Worm (Caenorhabditis elegans) whole organism, L2 larva: ENCODE data around the gene srab-21.

Source experiments
- F13H6.1 ChIP-seq: sonication (generic microtip); optimal IDR thresholded peaks from 2 replicates; lab custom pipeline; 2016; ENCODE audit warnings: missing genetic modification characterization, missing compliant biosample characterization
- R02D3.7 ChIP-seq: fragments of 150-350 bp; optimal IDR thresholded peaks from 2 replicates; lab custom pipeline; 2014; ENCODE audit warnings: missing biosample characterization, missing genetic modification characterization
- ama-1 ChIP-seq: fragments of 150-350 bp; optimal IDR thresholded peaks from 2 replicates; lab custom pipeline; 2018; ENCODE audit warnings: inconsistent platforms
- blmp-1 ChIP-seq: sonication (generic microtip); optimal IDR thresholded peaks from 2 replicates; lab custom pipeline; 2017; ENCODE audit warnings: missing genetic modification characterization, mild to moderate bottlenecking, missing compliant biosample characterization, antibody characterized with exemption, moderate library complexity; ENCODE audit not compliant: insufficient read depth
- ceh-82 ChIP-seq: fragments of 150-350 bp; optimal IDR thresholded peaks from 2 replicates; lab custom pipeline; 2014; ENCODE audit warnings: missing biosample characterization, missing genetic modification characterization
- fos-1 ChIP-seq: fragments of 150-350 bp; optimal IDR thresholded peaks from 2 replicates; lab custom pipeline; 2014; ENCODE audit warnings: missing biosample characterization, missing genetic modification characterization
- gmeb-1 ChIP-seq: fragments of 150-350 bp; optimal IDR thresholded peaks from 2 replicates; lab custom pipeline; 2014; ENCODE audit warnings: missing biosample characterization, missing genetic modification characterization
- lsy-2 ChIP-seq, 2 experiments: fragments of 150-350 bp in 1 of 2; sonication (generic microtip) in 1 of 2; optimal IDR thresholded peaks; 2 replicates each; lab custom pipeline; 2014 to 2017; ENCODE audit warnings: missing biosample characterization in 2 of 2, missing genetic modification characterization in 2 of 2
- nhr-12 ChIP-seq: fragments of 150-350 bp; optimal IDR thresholded peaks from 2 replicates; lab custom pipeline; 2014; ENCODE audit warnings: missing biosample characterization, missing genetic modification characterization
- nhr-23 ChIP-seq: fragments of 150-350 bp; optimal IDR thresholded peaks from 2 replicates; lab custom pipeline; 2014; ENCODE audit warnings: missing biosample characterization, missing genetic modification reagents, missing genetic modification characterization
- nhr-25 ChIP-seq: fragments of 150-350 bp; sonication (generic microtip); optimal IDR thresholded peaks from 3 replicates; lab custom pipeline; 2014; ENCODE audit warnings: missing biosample characterization, missing genetic modification characterization
- unc-55 ChIP-seq: fragments of 150-350 bp; sonication (generic microtip); optimal IDR thresholded peaks from 3 replicates; lab custom pipeline; 2014; ENCODE audit warnings: missing biosample characterization, missing genetic modification reagents, missing genetic modification characterization
- unc-62 ChIP-seq: fragments of 150-350 bp; optimal IDR thresholded peaks from 2 replicates; lab custom pipeline; 2014; ENCODE audit warnings: missing biosample characterization, missing genetic modification reagents, missing genetic modification characterization
- ztf-11 ChIP-seq: sonication (generic microtip); optimal IDR thresholded peaks from 2 replicates; lab custom pipeline; 2017; ENCODE audit warnings: missing biosample characterization, missing genetic modification characterization

- no peak for TF ChIP-seq R02D3.7
- no peak for TF ChIP-seq blmp-1 (tag; lab: Kevin White, UChicago)
- no peak for TF ChIP-seq unc-62 (GFP tag; lab: Kevin White, UChicago)
- no peak for TF ChIP-seq nhr-25 (tag; lab: Kevin White, UChicago)
- no peak for TF ChIP-seq ceh-82 (tag; lab: Kevin White, UChicago)
- no peak for TF ChIP-seq unc-55 (GFP tag; lab: Kevin White, UChicago)
- TF ChIP-seq lsy-2 (tag; optimal IDR thresholded peaks at IDR 0.05; lab: Kevin White, UChicago) = peak in 1 of 2 experiments; percentile 32
- no peak for TF ChIP-seq nhr-12 (tag; lab: Kevin White, UChicago)
- TF ChIP-seq gmeb-1 (tag; lab: Kevin White, UChicago) = no peak
- TF ChIP-seq nhr-23 (tag; lab: Kevin White, UChicago) = no peak
- TF ChIP-seq ztf-11 (tag; lab: Kevin White, UChicago) = no peak
- no peak for TF ChIP-seq ama-1
- no peak for TF ChIP-seq fos-1 (tag; lab: Kevin White, UChicago)
- no peak for TF ChIP-seq F13H6.1 (tag; lab: Kevin White, UChicago)
Measured at ce11 chrV:3398314-3398713, 25.9 kb downstream of the srab-21 start, which contains the start of gene T20D4.11.
